Fruit fly (Drosophila melanogaster) Kc167 (cell line): ENCODE measurements around the gene CG34427.

Source experiments
- Myc ChIP-seq: fragments of >200 bp; optimal IDR thresholded peaks from 2 replicates; lab custom pipeline; 2017; ENCODE audit warnings: missing external identifiers
- Sin3A ChIP-seq: fragments of >200 bp; optimal IDR thresholded peaks from 2 replicates; lab custom pipeline; 2018; ENCODE audit warnings: missing external identifiers
- h ChIP-seq: fragments of >200 bp; optimal IDR thresholded peaks from 3 replicates; lab custom pipeline; 2018; ENCODE audit warnings: missing external identifiers
- insv ChIP-seq: fragments of >200 bp; optimal IDR thresholded peaks from 3 replicates; lab custom pipeline; 2018; ENCODE audit warnings: missing external identifiers
- psq ChIP-seq: fragments of >200 bp; optimal IDR thresholded peaks from 2 replicates; lab custom pipeline; 2017; ENCODE audit warnings: missing external identifiers
- ttk ChIP-seq: sonication (Bioruptor generic); optimal IDR thresholded peaks from 2 replicates; lab custom pipeline; 2017; ENCODE audit warnings: missing external identifiers

DNA sequence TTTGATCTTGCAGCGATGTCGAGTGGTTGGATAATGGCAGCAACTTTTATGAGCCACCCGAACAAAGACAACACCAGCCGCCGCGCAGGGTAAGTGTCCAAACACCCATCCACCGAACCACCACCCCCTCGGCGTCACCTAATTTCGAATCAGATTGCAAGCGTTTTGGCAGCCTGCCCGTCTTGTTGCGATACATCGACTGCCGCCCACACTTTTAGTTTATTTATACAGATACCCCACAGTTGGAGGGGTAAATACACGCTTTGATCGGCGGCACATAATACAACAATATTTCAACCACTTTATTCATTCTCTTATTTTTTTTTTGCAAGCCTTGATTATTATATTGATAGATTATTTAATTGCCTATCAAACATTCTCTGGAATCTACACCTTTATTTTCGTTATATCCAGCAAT is 41.5 kb upstream of the CG34427 start:
- TF ChIP-seq psq (lab: Kevin White, UChicago) (no peak), insv (lab: Kevin White, UChicago) (no peak), Myc (lab: Kevin White, UChicago) (no peak), ttk (no peak), Sin3A (lab: Kevin White, UChicago) (no peak), h (no peak)
